Fruit fly (Drosophila melanogaster) whole organism, pupa: ENCODE results near the gene Rca1.
A peak's percentile ranks its signal among the peaks of the same experiment; 100 is the strongest.

Experiments
- CG10348 ChIP-seq: fragments of 200-800 bp; sonication (Bioruptor generic); IDR thresholded peaks from 2 replicates; pipeline ENCODE4 v1.3.6; 2022; ENCODE audit warnings: missing biosample characterization, missing genetic modification characterization
- CG12605 ChIP-seq: fragments of 200-800 bp; sonication (Bioruptor generic); IDR thresholded peaks from 2 replicates; pipeline ENCODE4 v1.3.6; 2022; ENCODE audit warnings: missing biosample characterization, missing genetic modification characterization
- CG13204 ChIP-seq: fragments of 200-800 bp; sonication (Bioruptor generic); optimal IDR thresholded peaks from 2 replicates; lab custom pipeline; 2018; ENCODE audit warnings: missing biosample characterization, mild to moderate bottlenecking, missing genetic modification characterization, moderate library complexity
- CG14655 ChIP-seq: fragments of 200-800 bp; sonication (Bioruptor generic); optimal IDR thresholded peaks from 3 replicates; lab custom pipeline; 2017; ENCODE audit warnings: mild to moderate bottlenecking, missing biosample characterization, missing genetic modification reagents, missing genetic modification characterization
- CG15710 ChIP-seq: fragments of 200-800 bp; sonication (Bioruptor generic); optimal IDR thresholded peaks from 2 replicates; lab custom pipeline; 2018; ENCODE audit warnings: missing biosample characterization, mild to moderate bottlenecking, missing genetic modification characterization, moderate library complexity
- CG32121 ChIP-seq: fragments of 200-800 bp; sonication (Bioruptor generic); IDR thresholded peaks from 2 replicates; pipeline ENCODE4 v1.3.6; 2022; ENCODE audit warnings: missing biosample characterization, missing genetic modification characterization
- CG34367 ChIP-seq: fragments of 200-800 bp; sonication (Bioruptor generic); optimal IDR thresholded peaks from 2 replicates; lab custom pipeline; 2018; ENCODE audit warnings: missing biosample characterization, mild to moderate bottlenecking, missing genetic modification characterization
- CG4496 ChIP-seq: fragments of 200-800 bp; sonication (Bioruptor generic); IDR thresholded peaks from 3 replicates; pipeline ENCODE4 v1.3.6; 2022; ENCODE audit warnings: missing biosample characterization, missing genetic modification characterization
- CG8159 ChIP-seq: fragments of 200-800 bp; sonication (Bioruptor generic); optimal IDR thresholded peaks from 3 replicates; lab custom pipeline; 2018; ENCODE audit warnings: missing biosample characterization, mild to moderate bottlenecking, missing genetic modification characterization, moderate library complexity
- CG8301 ChIP-seq: fragments of 200-800 bp; sonication (Bioruptor generic); optimal IDR thresholded peaks from 2 replicates; lab custom pipeline; 2018; ENCODE audit warnings: missing biosample characterization, mild to moderate bottlenecking, missing genetic modification characterization
- CG9948 ChIP-seq: fragments of 200-800 bp; sonication (Bioruptor generic); optimal IDR thresholded peaks from 2 replicates; lab custom pipeline; 2018; ENCODE audit warnings: missing biosample characterization, mild to moderate bottlenecking, missing genetic modification characterization, moderate library complexity
- D1 ChIP-seq: fragments of 200-800 bp; sonication (Bioruptor generic); optimal IDR thresholded peaks from 2 replicates; lab custom pipeline; 2018; ENCODE audit warnings: missing biosample characterization, mild to moderate bottlenecking, missing genetic modification characterization, moderate library complexity
- EcR ChIP-seq: fragments of 200-800 bp; sonication (Bioruptor generic); optimal IDR thresholded peaks from 3 replicates; lab custom pipeline; 2019; ENCODE audit warnings: missing biosample characterization, missing genetic modification characterization, mild to moderate bottlenecking, moderate library complexity, missing genetic modification reagents
- Ets98B ChIP-seq: fragments of 200-800 bp; sonication (Bioruptor generic); IDR thresholded peaks from 2 replicates; pipeline ENCODE4 v1.3.6; 2022; ENCODE audit warnings: missing biosample characterization, missing genetic modification characterization
- Pif1A ChIP-seq: fragments of 200-800 bp; sonication (Bioruptor generic); optimal IDR thresholded peaks from 3 replicates; lab custom pipeline; 2016; ENCODE audit warnings: missing biosample characterization, missing genetic modification characterization
- Pif1B ChIP-seq: fragments of 200-800 bp; sonication (Bioruptor generic); optimal IDR thresholded peaks from 3 replicates; lab custom pipeline; 2016; ENCODE audit warnings: missing biosample characterization, missing genetic modification characterization
- Snoo ChIP-seq: fragments of 200-800 bp; sonication (Bioruptor generic); optimal IDR thresholded peaks from 3 replicates; lab custom pipeline; 2017; ENCODE audit warnings: missing biosample characterization, mild to moderate bottlenecking, missing genetic modification characterization, inconsistent platforms
- fd96Ca ChIP-seq: fragments of 200-800 bp; sonication (Bioruptor generic); IDR thresholded peaks from 3 replicates; pipeline ENCODE4 v1.3.6; 2022; ENCODE audit warnings: missing biosample characterization, missing genetic modification characterization
- gl ChIP-seq: fragments of 200-800 bp; sonication (Bioruptor generic); optimal IDR thresholded peaks from 2 replicates; lab custom pipeline; 2018; ENCODE audit warnings: missing biosample characterization, mild to moderate bottlenecking, missing genetic modification characterization
- rn ChIP-seq: fragments of 200-800 bp; sonication (Bioruptor generic); IDR thresholded peaks from 2 replicates; pipeline ENCODE4 v1.3.6; 2022; ENCODE audit warnings: missing biosample characterization, missing genetic modification characterization

Rca1 gene

DNA sequence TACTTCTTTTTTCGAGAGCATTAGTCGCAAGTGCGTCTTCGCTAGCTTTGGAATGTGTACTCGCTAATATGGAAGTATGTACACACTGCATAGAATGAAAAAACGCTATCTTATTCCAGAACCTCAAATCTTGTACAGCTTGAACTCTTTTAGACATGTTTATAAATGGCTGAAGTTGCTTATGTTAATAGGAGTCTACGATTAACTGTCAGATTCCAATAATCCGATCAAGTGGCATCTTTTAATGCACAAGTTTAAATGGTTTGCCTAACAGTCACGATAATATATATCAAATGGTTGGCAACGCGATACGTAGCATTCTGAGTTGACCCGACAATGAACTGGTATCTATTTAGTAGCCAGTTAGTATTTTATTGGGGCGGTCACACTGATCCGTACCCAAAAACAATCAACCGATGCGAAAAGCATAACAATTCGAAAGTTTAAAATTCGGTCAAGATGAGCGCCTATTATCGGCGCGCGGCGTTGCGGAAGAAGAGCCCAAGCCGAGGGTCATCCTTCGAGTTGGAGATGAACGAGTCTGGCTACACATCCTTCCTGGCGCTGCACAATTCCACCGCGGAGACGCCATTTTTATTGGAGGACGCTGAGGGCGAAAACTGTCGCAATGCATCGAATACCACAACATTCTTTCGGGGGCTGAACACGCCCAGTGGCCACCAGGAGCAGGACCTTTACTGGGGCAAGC, at the start of gene Rca1:
TSS of gene Rca1 (plus strand) at position 353 of the 709 bp plus-strand sequence.
- no peak for TF ChIP-seq CG10348
- TF ChIP-seq fd96Ca (GFP tag; lab: Robert Waterston, UW) = no peak
- TF ChIP-seq CG32121 (GFP tag; lab: Robert Waterston, UW) = no peak
- no peak for TF ChIP-seq CG15710

DNA sequence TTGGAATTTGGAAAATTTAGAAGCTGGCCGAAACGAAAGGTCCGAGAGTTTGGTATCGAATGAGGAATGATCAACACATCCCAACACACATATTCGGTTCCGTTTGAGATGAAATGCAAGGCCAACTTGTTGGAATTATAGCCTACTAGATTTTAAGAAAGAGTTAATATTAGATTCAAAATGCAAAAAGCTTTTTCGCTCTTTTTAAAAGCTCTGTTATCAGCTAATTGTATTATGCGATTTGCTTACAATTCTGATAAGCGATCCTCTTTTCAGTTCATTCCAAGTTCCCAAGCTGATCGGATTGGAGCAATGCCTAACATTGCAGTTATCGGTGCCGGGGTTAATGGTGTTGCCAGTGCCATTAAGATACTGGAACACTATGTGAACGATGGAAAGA, 49.4 kb upstream of the Rca1 start, which contains the start of the genes CG17377 and Daao2:
TSS of gene CG17377 (minus strand) at position 101 of the 400 bp plus-strand sequence.
TSS of gene Daao2 (plus strand) at position 272 of the 400 bp plus-strand sequence.
- TF ChIP-seq Snoo (no peak), CG8301 (tag; lab: Kevin White, UChicago) (no peak), CG9948 (tag; lab: Kevin White, UChicago) (no peak), CG4496 (GFP tag; lab: Robert Waterston, UW) (no peak), CG14655 (GFP tag; lab: Kevin White, UChicago) (no peak), CG32121 (GFP tag; lab: Robert Waterston, UW) (no peak), rn (GFP tag; lab: Robert Waterston, UW) (no peak), CG8159 (tag; lab: Kevin White, UChicago) (no peak), Pif1B (no peak), Ets98B (GFP tag; lab: Robert Waterston, UW) (no peak), CG15710 (no peak)

DNA sequence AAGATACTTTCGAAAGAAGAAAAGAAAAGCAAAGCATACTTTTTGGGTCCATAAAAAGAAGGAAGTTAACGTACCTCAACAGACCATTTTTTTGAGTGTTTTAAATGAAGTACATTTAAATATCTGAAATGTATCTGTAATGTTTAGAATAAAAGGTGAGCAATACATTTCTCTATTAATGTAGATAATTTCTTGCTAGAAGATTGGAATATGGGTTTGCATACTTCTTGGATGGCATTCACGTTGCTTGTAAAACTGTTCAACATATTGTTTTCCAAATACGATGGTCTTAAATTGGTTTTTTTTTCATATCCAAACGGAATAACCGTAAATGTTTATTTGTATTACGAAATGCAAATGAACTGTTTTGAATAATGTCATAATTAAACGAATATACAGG, 46.3 kb upstream of the Rca1 start, which contains the start of gene CG17375:
TSS of gene CG17375 (minus strand) at position 10 of the 400 bp plus-strand sequence.
- TF ChIP-seq Pif1B (no peak), CG9948 (tag; lab: Kevin White, UChicago) (no peak), CG8159 (tag; lab: Kevin White, UChicago) (no peak), Snoo (no peak), rn (GFP tag; lab: Robert Waterston, UW) (no peak), EcR (no peak), Ets98B (GFP tag; lab: Robert Waterston, UW) (no peak), D1 (tag; lab: Kevin White, UChicago) (no peak), CG14655 (GFP tag; lab: Kevin White, UChicago) (no peak), gl (no peak), CG13204 (GFP tag; lab: Kevin White, UChicago) (no peak), CG15710 (no peak), CG34367 (tag; lab: Kevin White, UChicago) (no peak), CG10348 (no peak), CG8301 (tag; lab: Kevin White, UChicago) (no peak)
- TF ChIP-seq, all 21 proteins: peak for 0

DNA sequence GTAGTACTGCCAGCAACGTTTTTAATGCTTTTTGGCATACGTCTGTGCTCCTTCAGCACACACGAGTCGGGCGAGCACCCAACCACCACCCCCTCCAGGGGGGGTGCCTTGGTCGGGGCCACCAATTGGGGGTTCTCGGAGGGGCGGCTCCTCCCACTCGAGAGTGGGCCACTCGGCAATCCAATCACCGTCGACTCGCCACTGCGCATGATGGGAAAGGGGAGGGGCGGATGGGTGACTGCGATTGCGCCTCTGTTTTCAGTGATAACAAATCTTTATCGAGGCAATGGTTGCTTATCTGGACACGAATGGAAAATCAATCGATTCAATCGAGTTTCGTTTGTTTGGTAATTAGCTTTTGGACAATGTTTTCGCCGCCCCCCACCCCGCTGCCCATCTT, 34.6 kb upstream of the Rca1 start:
- TF ChIP-seq CG15710 (no peak), CG13204 (GFP tag; lab: Kevin White, UChicago) (no peak), CG4496 (GFP tag; lab: Robert Waterston, UW) (peak; percentile 30; the same call in 1 of the 3 replicates), D1 (tag; lab: Kevin White, UChicago) (no peak)

DNA sequence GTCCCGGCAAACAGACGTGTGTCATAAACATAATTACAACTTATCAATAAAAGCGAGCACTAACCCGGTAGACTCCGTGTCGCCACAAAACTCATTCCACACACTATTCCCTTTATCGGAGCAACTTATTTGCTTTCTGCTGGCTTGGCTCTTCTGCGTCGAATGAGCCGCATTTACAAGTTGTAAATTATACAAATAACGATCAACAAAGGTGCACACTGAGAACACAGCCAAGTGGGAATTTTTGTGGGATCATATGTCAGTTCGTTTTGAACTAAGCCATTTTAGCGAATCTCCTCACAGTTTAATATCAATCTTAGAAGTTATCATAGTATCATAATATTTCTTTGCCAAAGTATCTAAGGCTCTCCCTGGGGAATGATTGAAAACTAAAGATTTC, 33.8 kb upstream of the Rca1 start:
- no peak for TF ChIP-seq CG15710
- no peak for TF ChIP-seq CG34367 (tag; lab: Kevin White, UChicago)

DNA sequence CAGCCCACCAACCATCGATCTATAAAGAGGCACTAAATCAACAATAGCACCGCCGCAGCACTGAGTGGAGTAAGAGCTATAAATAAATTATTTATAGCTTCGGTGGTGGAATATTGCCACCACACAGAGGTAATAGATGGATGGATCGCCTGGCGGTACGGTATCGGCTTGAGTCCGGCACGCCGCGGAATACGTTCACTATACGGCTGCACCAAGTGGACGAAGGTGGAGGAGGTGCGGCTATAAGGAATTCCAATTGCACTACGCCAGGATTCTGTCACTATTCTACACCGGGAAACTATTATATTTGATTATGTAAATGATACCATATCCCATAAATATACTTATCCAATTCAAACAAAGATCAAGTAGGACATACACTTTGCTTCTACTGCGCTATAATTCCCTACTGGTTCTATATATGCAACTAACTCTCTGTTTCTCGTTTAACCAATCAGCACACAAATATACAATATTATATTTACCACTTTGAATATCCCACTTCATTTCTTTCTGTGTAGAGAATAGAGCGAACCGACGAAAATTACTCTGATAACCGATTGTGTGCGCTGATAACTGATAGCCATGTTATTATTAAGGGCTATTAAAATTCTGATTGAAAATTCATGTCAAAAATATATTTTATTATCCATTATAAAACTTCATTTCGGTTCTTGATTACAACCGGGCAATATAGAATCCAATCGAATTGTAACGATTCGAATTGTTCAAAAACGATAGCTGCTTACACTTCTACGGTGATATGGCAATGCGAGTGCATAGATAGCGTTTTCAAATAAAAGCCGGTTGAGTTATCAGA, 32.7 kb upstream of the Rca1 start:
- TF ChIP-seq CG4496 (GFP tag; lab: Robert Waterston, UW) (no peak), CG9948 (tag; lab: Kevin White, UChicago) (no peak), CG8301 (tag; lab: Kevin White, UChicago) (no peak), CG34367 (tag; lab: Kevin White, UChicago) (no peak), EcR (no peak), Ets98B (GFP tag; lab: Robert Waterston, UW) (no peak), Pif1A (GFP tag; lab: Kevin White, UChicago) (no peak), CG15710 (no peak), CG10348 (no peak), gl (no peak), D1 (tag; lab: Kevin White, UChicago) (no peak)

DNA sequence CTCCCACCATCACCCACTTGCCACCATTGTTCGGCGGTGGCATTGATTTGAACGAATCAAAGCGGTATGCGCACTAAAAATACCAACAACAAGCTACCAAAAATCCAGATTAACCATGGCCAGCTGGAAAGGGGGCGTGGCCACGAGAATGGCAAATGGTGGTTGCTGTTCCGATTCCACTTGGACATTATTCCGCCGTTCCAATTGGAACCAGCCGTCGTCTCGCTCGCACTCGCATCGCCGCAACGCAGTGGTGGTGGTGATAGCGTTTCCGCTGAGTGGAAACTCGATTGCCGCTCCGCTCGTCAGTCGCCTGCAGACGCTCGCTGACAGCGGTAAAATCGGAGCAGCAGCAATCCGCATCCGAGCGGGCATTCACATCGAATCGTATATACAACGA, 30.5 kb upstream of the Rca1 start, which contains the start of gene sens-2:
TSS of gene sens-2 (plus strand) at position 304 of the 400 bp plus-strand sequence.
- peak; percentile 33; the same call in 1 of the 3 replicates for TF ChIP-seq CG4496 (GFP tag; lab: Robert Waterston, UW)
- no peak for TF ChIP-seq CG15710
- TF ChIP-seq CG32121 (GFP tag; lab: Robert Waterston, UW) = no peak
- TF ChIP-seq rn (GFP tag; lab: Robert Waterston, UW) = no peak
- TF ChIP-seq CG12605 (GFP tag; lab: Robert Waterston, UW) = no peak
- TF ChIP-seq Pif1B = no peak
- no peak for TF ChIP-seq CG8159 (tag; lab: Kevin White, UChicago)
- TF ChIP-seq CG13204 (GFP tag; lab: Kevin White, UChicago) = peak; percentile 9
- TF ChIP-seq CG9948 (tag; lab: Kevin White, UChicago) = no peak
- TF ChIP-seq D1 (tag; lab: Kevin White, UChicago) = no peak
- no peak for TF ChIP-seq EcR
- TF ChIP-seq Snoo = no peak
- no peak for TF ChIP-seq CG34367 (tag; lab: Kevin White, UChicago)
- no peak for TF ChIP-seq CG14655 (GFP tag; lab: Kevin White, UChicago)
- no peak for TF ChIP-seq CG8301 (tag; lab: Kevin White, UChicago)
